Fruit fly (Drosophila melanogaster) whole organism, embryonic: ENCODE results near the gene trbd.

Source experiments
- ATbp ChIP-seq: fragments of 200-800 bp; sonication (Bioruptor generic); optimal IDR thresholded peaks from 2 replicates; lab custom pipeline; 2017; ENCODE audit warnings: missing biosample characterization, mild to moderate bottlenecking, missing genetic modification characterization, missing genetic modification reagents
- CG12071 ChIP-seq: fragments of 200-800 bp; sonication (Bioruptor generic); optimal IDR thresholded peaks from 3 replicates; lab custom pipeline; 2018; ENCODE audit warnings: missing biosample characterization, mild to moderate bottlenecking, missing genetic modification characterization
- Med ChIP-seq: fragments of 200-800 bp; sonication (Bioruptor generic); peaks from one replicate; lab custom pipeline; 2016; ENCODE audit warnings: missing biosample characterization, missing genetic modification characterization, mild to moderate bottlenecking, inconsistent platforms, moderate library complexity
- lola ChIP-seq, 3 experiments: fragments of >200 bp in 2 of 3; fragments of 200-800 bp in 1 of 3; sonication (Bioruptor generic) in 1 of 3; optimal IDR thresholded peaks; 2 replicates each; lab custom pipeline; 2017 to 2019; ENCODE audit warnings: missing biosample characterization in 3 of 3, missing genetic modification characterization in 3 of 3, mild to moderate bottlenecking in 1 of 3, moderate library complexity in 1 of 3

DNA sequence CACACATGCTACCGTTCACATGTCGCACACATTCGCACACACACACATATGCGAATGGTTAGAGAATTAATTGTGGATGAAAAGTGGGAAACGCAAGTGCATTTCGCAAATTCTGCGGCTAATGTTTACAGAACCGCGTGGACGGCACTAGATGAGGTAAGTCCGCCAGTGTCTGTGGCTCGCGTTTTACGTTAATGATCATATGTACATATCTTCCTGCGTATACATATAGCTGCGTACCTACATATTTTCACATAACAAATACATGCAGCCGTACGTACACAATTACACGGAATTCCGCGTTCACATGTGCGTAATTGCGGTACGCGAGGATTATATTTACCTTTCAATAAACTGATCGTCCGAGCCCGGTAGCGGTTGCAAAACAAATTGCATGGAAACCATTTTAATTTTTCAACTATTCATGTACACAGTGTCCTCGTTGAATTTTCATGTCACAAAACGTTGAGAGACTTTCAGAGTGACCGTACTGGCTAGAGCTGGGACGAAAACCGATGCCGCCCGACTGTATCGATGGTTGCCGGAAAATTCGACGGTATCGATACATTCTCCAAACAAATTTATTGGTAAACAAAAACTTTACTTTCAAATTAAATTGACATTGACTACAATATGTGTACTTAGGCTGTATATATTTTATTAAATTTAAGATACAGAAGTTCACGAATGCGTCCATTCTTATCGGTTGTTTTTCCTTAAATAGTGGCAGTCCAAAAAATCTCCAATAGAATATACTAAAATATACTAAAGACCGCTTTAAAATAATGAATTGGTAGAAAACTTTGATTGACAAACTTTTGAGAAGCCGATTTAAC, 14.5 kb upstream of the trbd start, which contains the start of gene hyd:
- TF ChIP-seq Med (GFP tag; lab: Kevin White, UChicago) (peak; percentile 77), ATbp (GFP tag; lab: Kevin White, UChicago) (no peak), CG12071 (GFP tag; lab: Kevin White, UChicago) (no peak), lola (GFP tag; optimal IDR thresholded peaks at IDR 0.05; lab: Kevin White, UChicago) (no peak)
